Worm (Caenorhabditis elegans) whole organism, mixed stage, embryonic: Measurements from ENCODE around the gene rpc-11.

Experiments used
- M03D4.4 ChIP-seq: sonication (generic microtip); optimal IDR thresholded peaks from 2 replicates; lab custom pipeline; 2017; ENCODE audit warnings: mild to moderate bottlenecking, missing genetic modification characterization, missing compliant biosample characterization
- blmp-1 ChIP-seq: fragments of 150-350 bp; optimal IDR thresholded peaks from 2 replicates; lab custom pipeline; 2014; ENCODE audit warnings: missing biosample characterization, missing genetic modification characterization
- ces-1 ChIP-seq: fragments of 150-350 bp; optimal IDR thresholded peaks from 2 replicates; lab custom pipeline; 2014; ENCODE audit warnings: missing biosample characterization, missing genetic modification reagents, missing genetic modification characterization
- elt-3 ChIP-seq: fragments of 150-350 bp; optimal IDR thresholded peaks from 2 replicates; lab custom pipeline; 2014; ENCODE audit warnings: missing biosample characterization, missing genetic modification characterization
- lsy-2 ChIP-seq: fragments of 150-350 bp; optimal IDR thresholded peaks from 2 replicates; lab custom pipeline; 2014; ENCODE audit warnings: missing biosample characterization, missing genetic modification characterization
- mep-1 ChIP-seq: fragments of 150-350 bp; optimal IDR thresholded peaks from 2 replicates; lab custom pipeline; 2017; ENCODE audit warnings: missing biosample characterization, missing genetic modification reagents, missing genetic modification characterization, inconsistent platforms
- nhr-12 ChIP-seq: fragments of 150-350 bp; optimal IDR thresholded peaks from 2 replicates; lab custom pipeline; 2014; ENCODE audit warnings: missing biosample characterization, missing genetic modification characterization
- nhr-28 ChIP-seq: fragments of 150-350 bp; optimal IDR thresholded peaks from 2 replicates; lab custom pipeline; 2014; ENCODE audit warnings: missing biosample characterization, missing genetic modification characterization
- nhr-76 ChIP-seq: sonication (generic microtip); optimal IDR thresholded peaks from 2 replicates; lab custom pipeline; 2017; ENCODE audit warnings: missing biosample characterization, missing genetic modification characterization
- snpc-4 ChIP-seq: fragments of 150-350 bp; optimal IDR thresholded peaks from 2 replicates; lab custom pipeline; 2014; ENCODE audit warnings: missing biosample characterization, missing genetic modification characterization
- tbx-8 ChIP-seq: fragments of 200-800 bp; sonication (Bioruptor generic); optimal IDR thresholded peaks from 2 replicates; lab custom pipeline; 2018; ENCODE audit warnings: mild to moderate bottlenecking, missing genetic modification characterization, moderate library complexity, missing compliant biosample characterization
- unc-62 ChIP-seq: fragments of 150-350 bp; optimal IDR thresholded peaks from 2 replicates; lab custom pipeline; 2014; ENCODE audit warnings: missing biosample characterization, missing genetic modification reagents, missing genetic modification characterization

DNA sequence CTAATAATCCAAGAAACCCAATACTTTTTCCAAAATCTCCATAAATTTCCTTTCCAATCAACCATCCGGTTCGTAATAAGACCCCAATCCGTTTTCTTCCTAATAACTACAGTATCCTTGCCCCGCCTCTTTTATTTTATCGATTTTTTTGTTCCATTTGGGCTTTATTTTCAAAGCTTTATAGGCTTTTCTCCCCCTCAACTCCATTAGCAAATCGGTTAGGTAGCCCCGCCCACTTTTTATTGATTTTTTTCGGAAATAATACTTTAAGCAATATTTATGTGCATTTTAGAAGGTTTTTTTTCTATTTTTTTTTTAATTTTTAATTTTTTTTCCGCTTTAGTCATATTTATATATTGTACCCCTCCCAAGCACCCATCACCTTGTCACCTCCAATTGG lies 9.8 kb downstream of the rpc-11 start:
- no peak for TF ChIP-seq M03D4.4 (tag; lab: Kevin White, UChicago)
- TF ChIP-seq unc-62 (GFP tag; lab: Kevin White, UChicago), result no peak
- no peak for TF ChIP-seq nhr-12 (tag; lab: Kevin White, UChicago)
- TF ChIP-seq nhr-76 (tag; lab: Kevin White, UChicago), result no peak
- TF ChIP-seq ces-1, result no peak
- TF ChIP-seq snpc-4 (tag; lab: Kevin White, UChicago), result no peak
- TF ChIP-seq lsy-2 (tag; lab: Kevin White, UChicago), result no peak
- TF ChIP-seq nhr-28 (tag; lab: Kevin White, UChicago), result no peak
- no peak for TF ChIP-seq mep-1
- no peak for TF ChIP-seq elt-3 (tag; lab: Kevin White, UChicago)
- TF ChIP-seq tbx-8 (GFP tag; lab: Kevin White, UChicago), result no peak
- no peak for TF ChIP-seq blmp-1
